Fruit fly (Drosophila melanogaster) whole organism, embryonic: ENCODE measurements around the gene tau.

ENCODE experiments used
- B-H1 ChIP-seq: fragments of 200-800 bp; sonication (Bioruptor generic); IDR thresholded peaks from 3 replicates; pipeline ENCODE4 v1.3.6; 2022; ENCODE audit warnings: missing biosample characterization, missing genetic modification characterization
- B-H2 ChIP-seq: fragments of 200-800 bp; sonication (Bioruptor generic); optimal IDR thresholded peaks from 2 replicates; lab custom pipeline; 2018; ENCODE audit warnings: missing biosample characterization, mild to moderate bottlenecking, missing genetic modification characterization
- CG10979 ChIP-seq: fragments of 200-800 bp; sonication (Bioruptor generic); optimal IDR thresholded peaks from 2 replicates; lab custom pipeline; 2018; ENCODE audit warnings: missing biosample characterization, mild to moderate bottlenecking, missing genetic modification characterization, moderate library complexity
- CG11560 ChIP-seq: fragments of 200-800 bp; sonication (Bioruptor generic); IDR thresholded peaks from 3 replicates; pipeline ENCODE4 v1.3.6; 2022; ENCODE audit warnings: missing biosample characterization, missing genetic modification characterization
- CG13296 ChIP-seq: fragments of 200-800 bp; sonication (Bioruptor generic); optimal IDR thresholded peaks from 3 replicates; lab custom pipeline; 2018; ENCODE audit warnings: missing biosample characterization, mild to moderate bottlenecking, missing genetic modification characterization
- CG14014 ChIP-seq: fragments of 200-800 bp; sonication (Bioruptor generic); IDR thresholded peaks from 2 replicates; pipeline ENCODE4 v1.3.6; 2022; ENCODE audit warnings: missing biosample characterization, missing genetic modification characterization
- CG17328 ChIP-seq: fragments of 200-800 bp; sonication (Bioruptor generic); IDR thresholded peaks from 2 replicates; pipeline ENCODE4 v1.3.6; 2022; ENCODE audit warnings: missing biosample characterization, missing genetic modification characterization
- CG17359 ChIP-seq: fragments of 200-800 bp; sonication (Bioruptor generic); optimal IDR thresholded peaks from 3 replicates; lab custom pipeline; 2018; ENCODE audit warnings: missing biosample characterization, mild to moderate bottlenecking, missing genetic modification characterization, moderate library complexity
- CG17385 ChIP-seq: fragments of 200-800 bp; sonication (Bioruptor generic); optimal IDR thresholded peaks from 3 replicates; lab custom pipeline; 2018; ENCODE audit warnings: missing biosample characterization, mild to moderate bottlenecking, missing genetic modification characterization
- CG18764 ChIP-seq: fragments of 200-800 bp; sonication (Bioruptor generic); optimal IDR thresholded peaks from 3 replicates; lab custom pipeline; 2016; ENCODE audit warnings: missing biosample characterization, missing genetic modification characterization
- CG31388 ChIP-seq: fragments of 200-800 bp; sonication (Bioruptor generic); optimal IDR thresholded peaks from 2 replicates; lab custom pipeline; 2016; ENCODE audit warnings: missing biosample characterization, missing genetic modification characterization
- CG34376 ChIP-seq: fragments of 200-800 bp; sonication (Bioruptor generic); optimal IDR thresholded peaks from 2 replicates; lab custom pipeline; 2018; ENCODE audit warnings: missing biosample characterization, mild to moderate bottlenecking, missing genetic modification characterization
- CG4617 ChIP-seq: fragments of 200-800 bp; sonication (Bioruptor generic); optimal IDR thresholded peaks from 3 replicates; lab custom pipeline; 2016; ENCODE audit warnings: missing biosample characterization, missing genetic modification characterization, borderline replicate concordance
- Dll ChIP-seq: fragments of 200-800 bp; sonication (Bioruptor generic); IDR thresholded peaks from 4 replicates; pipeline ENCODE4 v1.3.6; 2022; ENCODE audit warnings: missing biosample characterization, missing genetic modification characterization; ENCODE audit not compliant: partially characterized antibody
- Doc3 ChIP-seq: fragments of 200-800 bp; sonication (Bioruptor generic); IDR thresholded peaks from 3 replicates; pipeline ENCODE4 v1.3.6; 2022; ENCODE audit warnings: missing biosample characterization, missing genetic modification characterization; ENCODE audit not compliant: partially characterized antibody
- Eip74EF ChIP-seq, 2 experiments: fragments of 200-800 bp in 1 of 2; fragments of >200 bp in 1 of 2; sonication (Bioruptor generic) in 1 of 2; optimal IDR thresholded peaks; 2 replicates each; lab custom pipeline; 2017 to 2019; ENCODE audit warnings: missing biosample characterization in 2 of 2, missing genetic modification characterization in 2 of 2, mild to moderate bottlenecking in 1 of 2, moderate library complexity in 1 of 2
- Fer1 ChIP-seq: fragments of 200-800 bp; sonication (Bioruptor generic); optimal IDR thresholded peaks from 2 replicates; lab custom pipeline; 2017; ENCODE audit warnings: missing biosample characterization, mild to moderate bottlenecking, missing genetic modification characterization
- GATAe ChIP-seq: fragments of 200-800 bp; sonication (Bioruptor generic); conservative IDR thresholded peaks from 2 replicates; pipeline ENCODE4 v1.3.6; 2022; ENCODE audit warnings: missing biosample characterization, missing genetic modification characterization
- Hr3 ChIP-seq: fragments of 200-800 bp; sonication (Bioruptor generic); optimal IDR thresholded peaks from 3 replicates; lab custom pipeline; 2016; ENCODE audit warnings: missing biosample characterization, missing genetic modification characterization
- Lpt ChIP-seq: fragments of >200 bp; optimal IDR thresholded peaks from 2 replicates; lab custom pipeline; 2018; ENCODE audit warnings: missing biosample characterization, missing genetic modification characterization
- Max ChIP-seq: fragments of 200-800 bp; sonication (Bioruptor generic); optimal IDR thresholded peaks from 2 replicates; lab custom pipeline; 2016; ENCODE audit warnings: missing biosample characterization, mild to moderate bottlenecking, missing genetic modification characterization
- Mes4 ChIP-seq: fragments of 200-800 bp; sonication (Bioruptor generic); optimal IDR thresholded peaks from 2 replicates; lab custom pipeline; 2016; ENCODE audit warnings: missing biosample characterization, missing genetic modification characterization
- Pdp1 ChIP-seq, 2 experiments: fragments of 200-800 bp; sonication (Bioruptor generic); optimal IDR thresholded peaks; 3 replicates each; lab custom pipeline; 2016; ENCODE audit warnings: missing biosample characterization in 2 of 2, missing genetic modification characterization in 2 of 2, mild to moderate bottlenecking in 1 of 2, moderate library complexity in 1 of 2
- Rx ChIP-seq: fragments of 200-800 bp; sonication (Bioruptor generic); IDR thresholded peaks from 2 replicates; pipeline ENCODE4 v1.3.6; 2022; ENCODE audit warnings: missing biosample characterization, missing genetic modification characterization
- TFAM ChIP-seq: fragments of 200-800 bp; sonication (Bioruptor generic); optimal IDR thresholded peaks from 2 replicates; lab custom pipeline; 2017; ENCODE audit warnings: missing biosample characterization, missing genetic modification characterization, inconsistent platforms
- ato ChIP-seq: fragments of 200-800 bp; sonication (Bioruptor generic); IDR thresholded peaks from 2 replicates; pipeline ENCODE4 v1.3.6; 2022; ENCODE audit warnings: missing biosample characterization, missing genetic modification characterization; ENCODE audit not compliant: partially characterized antibody
- az2 ChIP-seq: fragments of 200-800 bp; sonication (Bioruptor generic); optimal IDR thresholded peaks from 3 replicates; lab custom pipeline; 2016; ENCODE audit warnings: missing biosample characterization, missing genetic modification characterization
- btn ChIP-seq: fragments of 200-800 bp; sonication (Bioruptor generic); optimal IDR thresholded peaks from 2 replicates; lab custom pipeline; 2016; ENCODE audit warnings: missing biosample characterization, missing genetic modification characterization
- chn ChIP-seq: fragments of 200-800 bp; sonication (Bioruptor generic); optimal IDR thresholded peaks from 2 replicates; lab custom pipeline; 2016; ENCODE audit warnings: missing biosample characterization, missing genetic modification characterization
- cwo ChIP-seq: fragments of 200-800 bp; sonication (Bioruptor generic); optimal IDR thresholded peaks from 3 replicates; lab custom pipeline; 2017; ENCODE audit warnings: missing biosample characterization, missing genetic modification characterization, mild to moderate bottlenecking, moderate library complexity, missing genetic modification reagents
- dysf ChIP-seq: fragments of 200-800 bp; sonication (Bioruptor generic); IDR thresholded peaks from 3 replicates; pipeline ENCODE4 v1.3.6; 2022; ENCODE audit warnings: missing biosample characterization, missing genetic modification characterization
- ftz-f1 ChIP-seq: fragments of 200-800 bp; sonication (Bioruptor generic); optimal IDR thresholded peaks from 2 replicates; lab custom pipeline; 2016; ENCODE audit warnings: missing biosample characterization, missing genetic modification characterization
- ham ChIP-seq: fragments of 200-800 bp; sonication (Bioruptor generic); IDR thresholded peaks from 2 replicates; pipeline ENCODE4 v1.3.6; 2022; ENCODE audit warnings: missing biosample characterization, missing genetic modification characterization
- jumu ChIP-seq: fragments of 200-800 bp; sonication (Bioruptor generic); optimal IDR thresholded peaks from 3 replicates; lab custom pipeline; 2016; ENCODE audit warnings: missing biosample characterization, missing genetic modification characterization
- kah ChIP-seq: fragments of 200-800 bp; sonication (Bioruptor generic); optimal IDR thresholded peaks from 2 replicates; lab custom pipeline; 2018; ENCODE audit warnings: missing biosample characterization, mild to moderate bottlenecking, missing genetic modification characterization
- lab ChIP-seq: fragments of 200-800 bp; sonication (Bioruptor generic); optimal IDR thresholded peaks from 3 replicates; lab custom pipeline; 2017; ENCODE audit warnings: missing biosample characterization, missing genetic modification characterization, mild to moderate bottlenecking, moderate library complexity, missing genetic modification reagents
- mirr ChIP-seq: fragments of 200-800 bp; sonication (Bioruptor generic); optimal IDR thresholded peaks from 3 replicates; lab custom pipeline; 2018; ENCODE audit warnings: missing biosample characterization, mild to moderate bottlenecking, missing genetic modification characterization
- nau ChIP-seq: fragments of 200-800 bp; sonication (Bioruptor generic); optimal IDR thresholded peaks from 3 replicates; lab custom pipeline; 2017; ENCODE audit warnings: missing biosample characterization, mild to moderate bottlenecking, missing genetic modification characterization, missing genetic modification reagents
- odd ChIP-seq: fragments of 200-800 bp; sonication (Bioruptor generic); optimal IDR thresholded peaks from 2 replicates; lab custom pipeline; 2017; ENCODE audit warnings: missing biosample characterization, mild to moderate bottlenecking, missing genetic modification characterization
- psq ChIP-seq: fragments of 200-800 bp; sonication (Bioruptor generic); optimal IDR thresholded peaks from 2 replicates; lab custom pipeline; 2017; ENCODE audit warnings: missing biosample characterization, missing genetic modification characterization
- pum ChIP-seq: fragments of 200-800 bp; sonication (Bioruptor generic); optimal IDR thresholded peaks from 2 replicates; lab custom pipeline; 2016; ENCODE audit warnings: missing biosample characterization, missing genetic modification characterization
- pzg ChIP-seq: fragments of 200-800 bp; sonication (Bioruptor generic); optimal IDR thresholded peaks from 3 replicates; lab custom pipeline; 2018; ENCODE audit warnings: missing biosample characterization, mild to moderate bottlenecking, missing genetic modification characterization, moderate library complexity
- repo ChIP-seq: fragments of 200-800 bp; sonication (Bioruptor generic); optimal IDR thresholded peaks from 2 replicates; lab custom pipeline; 2016; ENCODE audit warnings: missing biosample characterization, missing genetic modification characterization
- sc ChIP-seq, 3 experiments: fragments of >200 bp in 2 of 3; fragments of 200-800 bp in 1 of 3; sonication (Bioruptor generic) in 1 of 3; optimal IDR thresholded peaks; 2 replicates in 2 of 3; 3 replicates in 1 of 3; lab custom pipeline; 2017; ENCODE audit warnings: mild to moderate bottlenecking in 1 of 3, missing biosample characterization in 1 of 3, missing genetic modification characterization in 1 of 3, missing genetic modification reagents in 1 of 3
- scrt ChIP-seq: fragments of 200-800 bp; sonication (Bioruptor generic); optimal IDR thresholded peaks from 2 replicates; lab custom pipeline; 2018; ENCODE audit warnings: missing biosample characterization, mild to moderate bottlenecking, missing genetic modification characterization, moderate library complexity
- sqz ChIP-seq: fragments of 200-800 bp; sonication (Bioruptor generic); optimal IDR thresholded peaks from 3 replicates; lab custom pipeline; 2018; ENCODE audit warnings: missing biosample characterization, mild to moderate bottlenecking, missing genetic modification characterization
- ssp ChIP-seq: fragments of 200-800 bp; sonication (Bioruptor generic); IDR thresholded peaks from 2 replicates; pipeline ENCODE4 v1.3.6; 2022; ENCODE audit warnings: missing biosample characterization, missing genetic modification characterization
- toy ChIP-seq: fragments of 200-800 bp; sonication (Bioruptor generic); IDR thresholded peaks from 2 replicates; pipeline ENCODE4 v1.3.6; 2022; ENCODE audit warnings: missing biosample characterization, missing genetic modification characterization
- wek ChIP-seq: fragments of 200-800 bp; sonication (Bioruptor generic); optimal IDR thresholded peaks from 3 replicates; lab custom pipeline; 2018; ENCODE audit warnings: missing biosample characterization, mild to moderate bottlenecking, missing genetic modification characterization, moderate library complexity

tau gene

DNA sequence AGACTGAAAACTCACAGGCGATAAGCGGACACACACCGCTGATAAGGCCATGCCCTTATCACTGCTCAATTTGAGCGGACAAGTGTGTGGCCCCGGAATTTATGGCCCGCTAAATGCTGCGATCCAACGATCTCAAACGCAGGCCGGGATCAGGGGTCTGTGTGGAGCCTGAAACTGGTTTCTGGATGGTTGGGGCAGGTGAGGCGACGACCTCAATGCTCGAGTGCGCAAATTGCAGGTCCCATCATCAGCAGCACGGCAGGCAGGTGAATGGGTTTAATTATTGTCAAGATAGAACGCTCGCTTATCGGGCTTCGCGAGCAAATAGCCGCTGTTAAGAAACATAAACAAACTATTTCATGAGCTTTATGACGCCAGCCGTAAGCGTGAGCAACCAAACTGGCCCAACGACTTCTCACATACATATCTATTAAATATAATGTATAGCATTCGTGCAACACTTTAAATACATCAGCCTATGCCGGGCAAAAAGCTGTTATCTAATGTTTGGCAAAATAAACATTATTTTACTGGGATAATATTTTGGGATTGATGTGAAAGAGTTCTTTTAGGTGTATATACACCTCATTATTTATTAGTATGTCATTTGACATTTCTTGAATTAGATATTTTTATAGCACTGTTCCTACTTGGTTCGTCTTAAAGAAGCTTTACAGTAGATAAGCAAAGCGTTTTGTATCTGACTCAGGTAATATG is 51.1 kb downstream of the tau start (continued):
- TF ChIP-seq Rx (GFP tag; lab: Robert Waterston, UW) (no peak), Pdp1 (GFP tag; optimal IDR thresholded peaks at IDR 0.05; lab: Kevin White, UChicago) (peak in 1 of 2 experiments; percentile 36), CG17385 (GFP tag; lab: Kevin White, UChicago) (no peak), CG18764 (GFP tag; lab: Kevin White, UChicago) (no peak), odd (GFP tag; lab: Kevin White, UChicago) (peak; percentile 26), btn (GFP tag; lab: Kevin White, UChicago) (no peak), nau (no peak), Eip74EF (GFP tag; optimal IDR thresholded peaks at IDR 0.05; lab: Kevin White, UChicago) (no peak), Fer1 (GFP tag; lab: Kevin White, UChicago) (peak; percentile 32), jumu (no peak), CG34376 (peak; percentile 59), kah (GFP tag; lab: Kevin White, UChicago) (no peak), sc (optimal IDR thresholded peaks at IDR 0.05; lab: Kevin White, UChicago) (no peak), sc (GFP tag; optimal IDR thresholded peaks at IDR 0.05; lab: Kevin White, UChicago) (no peak), repo (GFP tag; lab: Kevin White, UChicago) (no peak), B-H1 (GFP tag; lab: Robert Waterston, UW) (no peak), wek (no peak), mirr (peak; percentile 51), Lpt (no peak), chn (GFP tag; lab: Kevin White, UChicago) (no peak), GATAe (GFP tag; lab: Robert Waterston, UW) (peak; percentile 34; the same call in 1 of the 2 replicates), sqz (GFP tag; lab: Kevin White, UChicago) (no peak), B-H2 (GFP tag; lab: Kevin White, UChicago) (no peak), Mes4 (GFP tag; lab: Kevin White, UChicago) (no peak), ssp (GFP tag; lab: Robert Waterston, UW) (no peak), Doc3 (GFP tag; lab: Robert Waterston, UW) (no peak), pzg (GFP tag; lab: Kevin White, UChicago) (no peak), CG10979 (tag; lab: Kevin White, UChicago) (no peak), CG13296 (GFP tag; lab: Kevin White, UChicago) (peak; percentile 33), CG4617 (no peak), CG17359 (no peak), CG14014 (GFP tag; lab: Robert Waterston, UW) (no peak), Dll (no peak), ato (GFP tag; lab: Robert Waterston, UW) (no peak), ham (GFP tag; lab: Robert Waterston, UW) (no peak), TFAM (no peak), lab (GFP tag; lab: Kevin White, UChicago) (peak; percentile 20), ftz-f1 (GFP tag; lab: Kevin White, UChicago) (no peak), scrt (no peak), az2 (GFP tag; lab: Kevin White, UChicago) (no peak), Hr3 (GFP tag; lab: Kevin White, UChicago) (no peak), dysf (GFP tag; lab: Robert Waterston, UW) (no peak), pum (GFP tag; lab: Kevin White, UChicago) (no peak), CG17328 (GFP tag; lab: Robert Waterston, UW) (no peak), Max (GFP tag; lab: Kevin White, UChicago) (peak; percentile 3), psq (GFP tag; lab: Kevin White, UChicago) (no peak), cwo (GFP tag; lab: Kevin White, UChicago) (peak; percentile 48), toy (no peak), CG31388 (GFP tag; lab: Kevin White, UChicago) (no peak), CG11560 (tag; lab: Robert Waterston, UW) (no peak)
